Worm (Caenorhabditis elegans): ENCODE results near the gene cgh-1.

DNA sequence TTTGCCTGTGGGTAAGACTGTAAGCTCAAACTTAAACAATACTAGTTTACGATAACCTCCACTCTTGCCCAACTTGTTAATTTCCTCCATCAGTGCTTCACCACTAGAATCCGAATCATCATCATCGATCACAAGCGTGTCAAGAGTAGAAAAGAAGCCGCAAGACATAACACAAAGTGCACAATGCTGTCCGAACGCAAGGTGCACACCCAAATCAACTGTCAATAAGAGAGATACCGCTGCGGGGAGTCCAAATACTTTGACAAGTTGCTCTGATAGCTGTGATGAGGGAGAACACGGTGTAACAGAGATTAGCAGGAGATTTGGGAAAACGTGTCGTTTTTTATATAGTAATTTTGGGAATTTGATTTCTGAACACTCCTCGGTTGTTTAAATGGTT lies 33.8 kb upstream of the cgh-1 start:
- TF ChIP-seq him-1 (tag; optimal IDR thresholded peaks at IDR 0.05) = no peak
- no peak for TF ChIP-seq W03F9.2 (tag; optimal IDR thresholded peaks at IDR 0.05)

Data from whole organism, L4/young adult.